Worm (Caenorhabditis elegans) whole organism, mixed stage, embryonic: ENCODE measurements around the gene btb-20.
"Not testable (repeated sequence)": the region's sequence is repeated elsewhere in the genome, so short reads cannot be mapped to it uniquely, and the experiment has no call there.

Source experiments
- ceh-43 ChIP-seq: fragments of 200-800 bp; sonication (Bioruptor generic); optimal IDR thresholded peaks from 2 replicates; lab custom pipeline; 2018; ENCODE audit warnings: mild to moderate bottlenecking, missing genetic modification characterization, moderate library complexity, missing compliant biosample characterization
- ces-1 ChIP-seq: fragments of 150-350 bp; optimal IDR thresholded peaks from 2 replicates; lab custom pipeline; 2014; ENCODE audit warnings: missing biosample characterization, missing genetic modification reagents, missing genetic modification characterization
- cnd-1 ChIP-seq: fragments of 200-800 bp; sonication (Bioruptor generic); optimal IDR thresholded peaks from 2 replicates; lab custom pipeline; 2018; ENCODE audit warnings: mild to moderate bottlenecking, missing genetic modification characterization, missing compliant biosample characterization
- elt-3 ChIP-seq: fragments of 150-350 bp; optimal IDR thresholded peaks from 2 replicates; lab custom pipeline; 2014; ENCODE audit warnings: missing biosample characterization, missing genetic modification characterization
- ham-2 ChIP-seq: fragments of 200-800 bp; sonication (Bioruptor generic); optimal IDR thresholded peaks from 2 replicates; lab custom pipeline; 2018; ENCODE audit warnings: mild to moderate bottlenecking, missing genetic modification characterization, missing compliant biosample characterization
- lin-13 ChIP-seq: fragments of 150-350 bp; optimal IDR thresholded peaks from 2 replicates; lab custom pipeline; 2014; ENCODE audit warnings: missing biosample characterization, missing genetic modification characterization
- lsy-2 ChIP-seq: fragments of 150-350 bp; optimal IDR thresholded peaks from 2 replicates; lab custom pipeline; 2014; ENCODE audit warnings: missing biosample characterization, missing genetic modification characterization
- pha-4 ChIP-seq: fragments of 150-350 bp; optimal IDR thresholded peaks from 2 replicates; lab custom pipeline; 2018; ENCODE audit warnings: missing biosample characterization, missing genetic modification reagents, missing genetic modification characterization
- snpc-4 ChIP-seq: fragments of 150-350 bp; optimal IDR thresholded peaks from 2 replicates; lab custom pipeline; 2014; ENCODE audit warnings: missing biosample characterization, missing genetic modification characterization
- unc-62 ChIP-seq: fragments of 150-350 bp; optimal IDR thresholded peaks from 2 replicates; lab custom pipeline; 2014; ENCODE audit warnings: missing biosample characterization, missing genetic modification reagents, missing genetic modification characterization
- ztf-11 ChIP-seq: fragments of 150-350 bp; optimal IDR thresholded peaks from 2 replicates; lab custom pipeline; 2014; ENCODE audit warnings: missing biosample characterization, missing genetic modification characterization

DNA sequence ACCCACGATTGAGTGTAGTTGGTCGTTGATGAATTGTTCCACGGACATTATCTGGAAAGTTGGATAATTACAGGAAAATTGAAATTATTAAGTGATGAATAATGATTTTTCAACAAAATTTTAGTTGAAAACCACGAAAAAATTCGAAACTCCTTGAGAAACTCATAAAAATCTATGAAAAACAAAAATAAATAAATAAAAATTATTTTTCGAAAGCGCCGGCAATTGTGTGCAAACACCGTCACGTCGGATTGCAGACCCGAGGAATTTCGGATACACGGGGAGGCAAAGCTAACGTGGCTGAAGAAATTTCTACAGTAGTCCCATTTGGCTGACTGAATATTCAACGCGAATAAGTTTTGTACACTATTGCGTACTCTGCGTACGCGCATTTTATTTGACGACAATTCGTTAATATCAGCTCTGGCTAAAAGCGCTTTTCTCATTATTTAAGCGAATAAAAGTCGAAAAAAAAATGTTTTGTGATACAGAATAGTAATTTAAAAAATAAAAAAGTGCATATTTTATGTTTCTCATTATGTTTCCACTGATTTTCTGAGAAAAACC lies 38.3 kb upstream of the btb-20 start, which contains the start of gene mog-4:
- TF ChIP-seq lin-13 (tag; lab: Kevin White, UChicago) (peak; percentile 46), cnd-1 (peak; percentile 20), ceh-43 (GFP tag; lab: Kevin White, UChicago) (peak; percentile 8), ces-1 (GFP tag; lab: Kevin White, UChicago) (peak; percentile 71), lsy-2 (tag; lab: Kevin White, UChicago) (peak; percentile 95), ham-2 (peak; percentile 76)
- not testable (repeated sequence) for TF ChIP-seq ztf-11; snpc-4 (tag; lab: Kevin White, UChicago); elt-3 (tag; lab: Kevin White, UChicago); pha-4; unc-62
